Fruit fly (Drosophila melanogaster): ENCODE measurements around the gene cindr.

dm6 chr3R:30865365-30865770 lies 57.0 kb downstream of the cindr start:
- TF ChIP-seq kay (GFP tag; ENCODE audit: borderline replicate concordance), result no peak
- no peak for TF ChIP-seq CG14711 (tag; optimal IDR thresholded peaks at IDR 0.05)
- no peak for TF ChIP-seq Crg-1 (GFP tag; optimal IDR thresholded peaks at IDR 0.05)
- TF ChIP-seq cnc (optimal IDR thresholded peaks at IDR 0.05), result no peak
- TF ChIP-seq CG5204 (GFP tag; optimal IDR thresholded peaks at IDR 0.05), result no peak

Data from whole organism, adult.